Fruit fly (Drosophila melanogaster): ENCODE results near the gene CG5953.

- no peak for TF ChIP-seq Rfx (GFP tag; IDR thresholded peaks at IDR 0.05)
- TF ChIP-seq CG13424 (tag; optimal IDR thresholded peaks at IDR 0.05), result no peak
- no peak for TF ChIP-seq luna (GFP tag; optimal IDR thresholded peaks at IDR 0.05)
- TF ChIP-seq CG32767 (GFP tag; IDR thresholded peaks at IDR 0.05), result no peak
- no peak for TF ChIP-seq CG1602 (GFP tag; optimal IDR thresholded peaks at IDR 0.05)
- no peak for TF ChIP-seq CG4328 (GFP tag; optimal IDR thresholded peaks at IDR 0.05)
- TF ChIP-seq CG8478 (optimal IDR thresholded peaks at IDR 0.05), result no peak
- TF ChIP-seq CG3726 (GFP tag; IDR thresholded peaks at IDR 0.05), result 0 out of 3 replicates have a peak, but pooled peaks have one; percentile 19
- peak; percentile 54 for TF ChIP-seq CG11504 (tag; optimal IDR thresholded peaks at IDR 0.05)
- no peak for TF ChIP-seq CG14965 (GFP tag; optimal IDR thresholded peaks at IDR 0.05; ENCODE audit: borderline replicate concordance)
- TF ChIP-seq cad (GFP tag; optimal IDR thresholded peaks at IDR 0.05), result no peak
- no peak for TF ChIP-seq wek (GFP tag; optimal IDR thresholded peaks at IDR 0.05)
- no peak for TF ChIP-seq tap (tag; optimal IDR thresholded peaks at IDR 0.05)
- no peak for TF ChIP-seq prd (optimal IDR thresholded peaks at IDR 0.05)
- TF ChIP-seq prd (GFP tag; IDR thresholded peaks at IDR 0.05), result no peak
Observed at dm6 chr2L:16548418-16549108, 15.9 kb upstream of the CG5953 start.
